Fruit fly (Drosophila melanogaster) whole organism, embryonic: Measurements from ENCODE around the gene CG6470.

Experiments
- ATbp ChIP-seq: fragments of 200-800 bp; sonication (Bioruptor generic); optimal IDR thresholded peaks from 2 replicates; lab custom pipeline; 2017; ENCODE audit warnings: missing biosample characterization, mild to moderate bottlenecking, missing genetic modification characterization, missing genetic modification reagents
- Abd-B ChIP-seq: fragments of 200-800 bp; sonication (Bioruptor generic); optimal IDR thresholded peaks from 2 replicates; lab custom pipeline; 2018; ENCODE audit warnings: missing biosample characterization, mild to moderate bottlenecking, missing genetic modification characterization, moderate library complexity
- Atf-2 ChIP-seq: fragments of 200-800 bp; sonication (Bioruptor generic); optimal IDR thresholded peaks from 2 replicates; lab custom pipeline; 2016; ENCODE audit warnings: missing biosample characterization, missing genetic modification characterization
- C15 ChIP-seq: fragments of 200-800 bp; sonication (Bioruptor generic); IDR thresholded peaks from 3 replicates; pipeline ENCODE4 v1.3.6; 2022; ENCODE audit warnings: missing biosample characterization, missing genetic modification characterization
- CG1024 ChIP-seq: fragments of 200-800 bp; sonication (Bioruptor generic); IDR thresholded peaks from 2 replicates; pipeline ENCODE4 v1.3.6; 2022; ENCODE audit warnings: missing biosample characterization, missing genetic modification characterization
- CG11504 ChIP-seq: fragments of 200-800 bp; sonication (Bioruptor generic); optimal IDR thresholded peaks from 3 replicates; lab custom pipeline; 2019; ENCODE audit warnings: missing biosample characterization, mild to moderate bottlenecking, missing genetic modification characterization, moderate library complexity
- CG12071 ChIP-seq: fragments of 200-800 bp; sonication (Bioruptor generic); optimal IDR thresholded peaks from 3 replicates; lab custom pipeline; 2018; ENCODE audit warnings: missing biosample characterization, mild to moderate bottlenecking, missing genetic modification characterization
- CG14710 ChIP-seq: fragments of 200-800 bp; sonication (Bioruptor generic); optimal IDR thresholded peaks from 3 replicates; lab custom pipeline; 2019; ENCODE audit warnings: missing biosample characterization, mild to moderate bottlenecking, missing genetic modification characterization, moderate library complexity
- CG15269 ChIP-seq: fragments of 200-800 bp; sonication (Bioruptor generic); optimal IDR thresholded peaks from 2 replicates; lab custom pipeline; 2018; ENCODE audit warnings: missing biosample characterization, mild to moderate bottlenecking, missing genetic modification characterization, moderate library complexity
- CG1529 ChIP-seq: fragments of 200-800 bp; sonication (Bioruptor generic); optimal IDR thresholded peaks from 3 replicates; lab custom pipeline; 2018; ENCODE audit warnings: missing biosample characterization, missing genetic modification characterization
- CG17568 ChIP-seq: fragments of 200-800 bp; sonication (Bioruptor generic); optimal IDR thresholded peaks from 2 replicates; lab custom pipeline; 2018; ENCODE audit warnings: missing biosample characterization, mild to moderate bottlenecking, missing genetic modification characterization, moderate library complexity
- CG17829 ChIP-seq: fragments of 200-800 bp; optimal IDR thresholded peaks from 2 replicates; lab custom pipeline; 2019; ENCODE audit warnings: missing biosample characterization, mild to moderate bottlenecking, missing genetic modification characterization, moderate library complexity
- CG2678 ChIP-seq: fragments of 200-800 bp; sonication (Bioruptor generic); optimal IDR thresholded peaks from 3 replicates; lab custom pipeline; 2019; ENCODE audit warnings: missing biosample characterization, mild to moderate bottlenecking, missing genetic modification characterization, moderate library complexity
- CG4282 ChIP-seq: fragments of 200-800 bp; sonication (Bioruptor generic); optimal IDR thresholded peaks from 2 replicates; lab custom pipeline; 2016; ENCODE audit warnings: missing biosample characterization, missing genetic modification characterization
- CG7839 ChIP-seq: fragments of 200-800 bp; sonication (Bioruptor generic); optimal IDR thresholded peaks from 3 replicates; lab custom pipeline; 2018; ENCODE audit warnings: missing biosample characterization, mild to moderate bottlenecking, missing genetic modification characterization, moderate library complexity
- CG8089 ChIP-seq: fragments of 200-800 bp; sonication (Bioruptor generic); optimal IDR thresholded peaks from 3 replicates; lab custom pipeline; 2016; ENCODE audit warnings: missing biosample characterization, missing genetic modification characterization
- CG9727 ChIP-seq: fragments of 200-800 bp; sonication (Bioruptor generic); optimal IDR thresholded peaks from 3 replicates; lab custom pipeline; 2017; ENCODE audit warnings: missing biosample characterization, mild to moderate bottlenecking, missing genetic modification characterization
- Dp ChIP-seq: fragments of 200-800 bp; sonication (Bioruptor generic); optimal IDR thresholded peaks from 2 replicates; lab custom pipeline; 2018; ENCODE audit warnings: missing biosample characterization, mild to moderate bottlenecking, missing genetic modification characterization, moderate library complexity
- Ets65A ChIP-seq: fragments of 200-800 bp; sonication (Bioruptor generic); peaks from one replicate; lab custom pipeline; 2016; ENCODE audit warnings: missing biosample characterization, missing genetic modification characterization
- Hmr ChIP-seq: fragments of 200-800 bp; sonication (Bioruptor generic); optimal IDR thresholded peaks from 3 replicates; lab custom pipeline; 2017; ENCODE audit warnings: mild to moderate bottlenecking, missing biosample characterization, missing genetic modification reagents, missing genetic modification characterization
- Hr51 ChIP-seq, 2 experiments: fragments of 200-800 bp; sonication (Bioruptor generic); optimal IDR thresholded peaks; 2 replicates in 1 of 2; 3 replicates in 1 of 2; lab custom pipeline; 2016 to 2018; ENCODE audit warnings: missing biosample characterization in 2 of 2, missing genetic modification characterization in 2 of 2, mild to moderate bottlenecking in 1 of 2, moderate library complexity in 1 of 2
- Oli ChIP-seq: fragments of 200-800 bp; sonication (Bioruptor generic); optimal IDR thresholded peaks from 2 replicates; lab custom pipeline; 2018; ENCODE audit warnings: missing biosample characterization, mild to moderate bottlenecking, missing genetic modification characterization, moderate library complexity
- Pdp1 ChIP-seq, 2 experiments: fragments of 200-800 bp; sonication (Bioruptor generic); optimal IDR thresholded peaks; 3 replicates each; lab custom pipeline; 2016; ENCODE audit warnings: missing biosample characterization in 2 of 2, missing genetic modification characterization in 2 of 2, mild to moderate bottlenecking in 1 of 2, moderate library complexity in 1 of 2
- Scr ChIP-seq: fragments of 200-800 bp; sonication (Bioruptor generic); IDR thresholded peaks from 2 replicates; pipeline ENCODE4 v1.3.6; 2022; ENCODE audit warnings: missing biosample characterization, missing genetic modification characterization; ENCODE audit not compliant: partially characterized antibody
- Sox100B ChIP-seq: fragments of 200-800 bp; sonication (Bioruptor generic); optimal IDR thresholded peaks from 3 replicates; lab custom pipeline; 2018; ENCODE audit warnings: missing biosample characterization, mild to moderate bottlenecking, missing genetic modification characterization
- Ssrp ChIP-seq: fragments of 200-800 bp; sonication (Bioruptor generic); optimal IDR thresholded peaks from 2 replicates; lab custom pipeline; 2018; ENCODE audit warnings: missing biosample characterization, mild to moderate bottlenecking, missing genetic modification characterization, moderate library complexity
- Tbp ChIP-seq: fragments of >200 bp; optimal IDR thresholded peaks from 2 replicates; lab custom pipeline; 2018; ENCODE audit warnings: missing biosample characterization, missing genetic modification characterization
- ara ChIP-seq: fragments of 200-800 bp; sonication (Bioruptor generic); IDR thresholded peaks from 2 replicates; pipeline ENCODE4 v1.3.6; 2022; ENCODE audit warnings: missing biosample characterization, missing genetic modification characterization
- az2 ChIP-seq: fragments of 200-800 bp; sonication (Bioruptor generic); optimal IDR thresholded peaks from 3 replicates; lab custom pipeline; 2016; ENCODE audit warnings: missing biosample characterization, missing genetic modification characterization
- bab2 ChIP-seq: fragments of 200-800 bp; sonication (Bioruptor generic); optimal IDR thresholded peaks from 2 replicates; lab custom pipeline; 2016; ENCODE audit warnings: missing biosample characterization, missing genetic modification characterization
- crol ChIP-seq: fragments of 200-800 bp; sonication (Bioruptor generic); IDR thresholded peaks from 2 replicates; pipeline ENCODE4 v1.3.6; 2022; ENCODE audit warnings: missing biosample characterization, missing genetic modification characterization
- fd102C ChIP-seq: fragments of 200-800 bp; sonication (Bioruptor generic); optimal IDR thresholded peaks from 2 replicates; lab custom pipeline; 2018; ENCODE audit warnings: missing biosample characterization, mild to moderate bottlenecking, missing genetic modification characterization, moderate library complexity
- fd96Cb ChIP-seq: fragments of 200-800 bp; sonication (Bioruptor generic); optimal IDR thresholded peaks from 2 replicates; lab custom pipeline; 2018; ENCODE audit warnings: missing biosample characterization, mild to moderate bottlenecking, missing genetic modification characterization, moderate library complexity
- ham ChIP-seq: fragments of 200-800 bp; sonication (Bioruptor generic); IDR thresholded peaks from 2 replicates; pipeline ENCODE4 v1.3.6; 2022; ENCODE audit warnings: missing biosample characterization, missing genetic modification characterization
- hkb ChIP-seq, 2 experiments: fragments of 200-800 bp in 1 of 2; fragments of >200 bp in 1 of 2; sonication (Bioruptor generic) in 1 of 2; IDR thresholded peaks in 1 of 2; optimal IDR thresholded peaks in 1 of 2; 2 replicates each; pipeline versions ENCODE4 v1.3.6 to Lab custom; 2017 to 2022; ENCODE audit warnings: missing biosample characterization in 1 of 2, missing genetic modification characterization in 1 of 2
- ken ChIP-seq: fragments of 200-800 bp; sonication (Bioruptor generic); IDR thresholded peaks from 3 replicates; pipeline ENCODE4 v1.3.6; 2022; ENCODE audit warnings: missing biosample characterization, missing genetic modification characterization
- lmd ChIP-seq: fragments of 200-800 bp; sonication (Bioruptor generic); IDR thresholded peaks from 2 replicates; pipeline ENCODE4 v1.3.6; 2022; ENCODE audit warnings: missing biosample characterization, missing genetic modification characterization
- nerfin-1 ChIP-seq: fragments of 200-800 bp; sonication (Bioruptor generic); optimal IDR thresholded peaks from 3 replicates; lab custom pipeline; 2019; ENCODE audit warnings: missing biosample characterization, mild to moderate bottlenecking, missing genetic modification characterization, moderate library complexity
- nmo ChIP-seq: fragments of 200-800 bp; sonication (Bioruptor generic); optimal IDR thresholded peaks from 2 replicates; lab custom pipeline; 2018; ENCODE audit warnings: missing biosample characterization, mild to moderate bottlenecking, missing genetic modification characterization, moderate library complexity
- run ChIP-seq: fragments of 200-800 bp; sonication (Bioruptor generic); optimal IDR thresholded peaks from 3 replicates; lab custom pipeline; 2018; ENCODE audit warnings: missing biosample characterization, mild to moderate bottlenecking, missing genetic modification characterization
- sd ChIP-seq: fragments of 200-800 bp; sonication (Bioruptor generic); optimal IDR thresholded peaks from 3 replicates; lab custom pipeline; 2018; ENCODE audit warnings: missing biosample characterization, mild to moderate bottlenecking, missing genetic modification characterization, moderate library complexity
- shn ChIP-seq: fragments of 200-800 bp; sonication (Bioruptor generic); optimal IDR thresholded peaks from 3 replicates; lab custom pipeline; 2016; ENCODE audit warnings: missing biosample characterization, missing genetic modification characterization
- sima ChIP-seq: fragments of 200-800 bp; sonication (Bioruptor generic); optimal IDR thresholded peaks from 2 replicates; lab custom pipeline; 2016; ENCODE audit warnings: missing biosample characterization, missing genetic modification characterization
- tio ChIP-seq: fragments of 200-800 bp; sonication (Bioruptor generic); optimal IDR thresholded peaks from 2 replicates; lab custom pipeline; 2017; ENCODE audit warnings: missing biosample characterization, missing genetic modification characterization, inconsistent platforms
- tup ChIP-seq: fragments of 200-800 bp; sonication (Bioruptor generic); optimal IDR thresholded peaks from 2 replicates; lab custom pipeline; 2016; ENCODE audit warnings: missing biosample characterization, mild to moderate bottlenecking, missing genetic modification characterization, moderate library complexity
- twi ChIP-seq: fragments of 200-800 bp; optimal IDR thresholded peaks from 2 replicates; lab custom pipeline; 2019; ENCODE audit warnings: missing biosample characterization, mild to moderate bottlenecking, missing genetic modification characterization, moderate library complexity
- z ChIP-seq: fragments of 200-800 bp; sonication (Bioruptor generic); IDR thresholded peaks from 3 replicates; pipeline ENCODE4 v1.3.6; 2022; ENCODE audit warnings: missing biosample characterization, missing genetic modification characterization
- zf30C ChIP-seq: fragments of 200-800 bp; sonication (Bioruptor generic); optimal IDR thresholded peaks from 3 replicates; lab custom pipeline; 2018; ENCODE audit warnings: missing biosample characterization, mild to moderate bottlenecking, missing genetic modification characterization

CG6470 gene

dm6 chrX:18552451-18552850 is 37.8 kb upstream of the CG6470 start (continued):
- TF ChIP-seq nmo (peak; percentile 66), Atf-2 (GFP tag; lab: Kevin White, UChicago) (no peak), CG7839 (tag; lab: Kevin White, UChicago) (peak; percentile 51), Dp (GFP tag; lab: Kevin White, UChicago) (no peak), Hmr (no peak), z (no peak), tio (GFP tag; lab: Kevin White, UChicago) (peak; percentile 4), Hr51 (GFP tag; optimal IDR thresholded peaks at IDR 0.05; lab: Kevin White, UChicago) (peak in 1 of 2 experiments; percentile 46), CG15269 (peak; percentile 19), shn (GFP tag; lab: Kevin White, UChicago) (peak; percentile 4), CG1529 (GFP tag; lab: Kevin White, UChicago) (peak; percentile 26), CG4282 (GFP tag; lab: Kevin White, UChicago) (no peak), ATbp (GFP tag; lab: Kevin White, UChicago) (peak; percentile 33), Sox100B (GFP tag; lab: Kevin White, UChicago) (peak; percentile 34), az2 (GFP tag; lab: Kevin White, UChicago) (peak; percentile 9), CG14710 (tag; lab: Kevin White, UChicago) (peak; percentile 27), Scr (GFP tag; lab: Robert Waterston, UW) (no peak), CG17568 (no peak), Ssrp (peak; percentile 50), bab2 (GFP tag; lab: Kevin White, UChicago) (peak; percentile 32), CG12071 (no peak), lmd (peak; percentile 46; the same call in 1 of the 2 replicates), Ets65A (peak; percentile 86), Oli (tag; lab: Kevin White, UChicago) (peak; percentile 56), hkb (optimal IDR thresholded peaks at IDR 0.05; lab: Kevin White, UChicago) (no peak), hkb (GFP tag; IDR thresholded peaks at IDR 0.05; lab: Robert Waterston, UW) (0 out of 2 replicates have a peak, but pooled peaks have one; percentile 26)

dm6 chrX:18550726-18551125 is 36.1 kb upstream of the CG6470 start:
- TF ChIP-seq CG8089 (no peak), crol (GFP tag; lab: Robert Waterston, UW) (0 out of 2 replicates have a peak, but pooled peaks have one; percentile 51), zf30C (GFP tag; lab: Kevin White, UChicago) (no peak), CG9727 (GFP tag; lab: Kevin White, UChicago) (no peak), CG11504 (tag; lab: Kevin White, UChicago) (peak; percentile 92), CG1024 (GFP tag; lab: Robert Waterston, UW) (no peak)

- TF ChIP-seq CG11504 (tag; lab: Kevin White, UChicago) (peak; percentile 1), ara (0 out of 2 replicates have a peak, but pooled peaks have one; percentile 26), fd102C (GFP tag; lab: Kevin White, UChicago) (no peak), Pdp1 (GFP tag; optimal IDR thresholded peaks at IDR 0.05; lab: Kevin White, UChicago) (peak in 1 of 2 experiments; percentile 36), CG2678 (tag; lab: Kevin White, UChicago) (peak; percentile 20), Tbp (GFP tag; lab: Kevin White, UChicago) (no peak), ham (GFP tag; lab: Robert Waterston, UW) (no peak), fd96Cb (tag; lab: Kevin White, UChicago) (no peak), nerfin-1 (tag; lab: Kevin White, UChicago) (peak; percentile 7), tup (no peak), sd (tag; lab: Kevin White, UChicago) (peak; percentile 32), C15 (no peak), CG17829 (peak; percentile 99), twi (tag; lab: Kevin White, UChicago) (no peak), run (tag; lab: Kevin White, UChicago) (peak; percentile 31), ken (GFP tag; lab: Robert Waterston, UW) (0 out of 3 replicates have a peak, but pooled peaks have one; percentile 42), sima (GFP tag; lab: Kevin White, UChicago) (no peak), Abd-B (GFP tag; lab: Kevin White, UChicago) (peak; percentile 50)
Observed at dm6 chrX:18547707-18548106, 33.0 kb upstream of the CG6470 start.
